Worm (Caenorhabditis elegans) whole organism, young adult: ENCODE results near the gene msi-1.

Source experiments
- B0336.3 ChIP-seq: fragments of 200-800 bp; sonication (Bioruptor generic); IDR thresholded peaks from 2 replicates; pipeline ENCODE4 v1.3.6; 2022; ENCODE audit warnings: missing genetic modification characterization, missing compliant biosample characterization
- F22D6.2 ChIP-seq: sonication (generic microtip); optimal IDR thresholded peaks from 2 replicates; lab custom pipeline; 2016; ENCODE audit warnings: mild to moderate bottlenecking, missing genetic modification characterization, missing compliant biosample characterization
- F23B12.7 ChIP-seq: sonication (generic microtip); optimal IDR thresholded peaks from 2 replicates; lab custom pipeline; 2017; ENCODE audit warnings: missing genetic modification characterization, mild to moderate bottlenecking, missing compliant biosample characterization, antibody characterized with exemption, moderate library complexity; ENCODE audit not compliant: insufficient read depth
- F49E8.2 ChIP-seq: sonication (generic microtip); optimal IDR thresholded peaks from 3 replicates; lab custom pipeline; 2017; ENCODE audit warnings: missing genetic modification characterization, mild to moderate bottlenecking, missing compliant biosample characterization, antibody characterized with exemption, moderate library complexity; ENCODE audit not compliant: insufficient read depth
- F55B11.4 ChIP-seq: sonication (generic microtip); optimal IDR thresholded peaks from 2 replicates; lab custom pipeline; 2016; ENCODE audit warnings: missing compliant biosample characterization, missing genetic modification characterization, borderline replicate concordance; ENCODE audit not compliant: insufficient read depth
- Y53F4B.3 ChIP-seq: fragments of 200-800 bp; sonication (Bioruptor generic); IDR thresholded peaks from 2 replicates; pipeline ENCODE4 v1.3.6; 2022; ENCODE audit warnings: missing genetic modification reagents, missing genetic modification characterization, missing compliant biosample characterization
- Y79H2A.3 ChIP-seq: fragments of 200-800 bp; sonication (Bioruptor generic); conservative IDR thresholded peaks from 2 replicates; pipeline ENCODE4 v1.3.6; 2022; ENCODE audit warnings: missing genetic modification reagents, missing genetic modification characterization, missing compliant biosample characterization
- athp-1 ChIP-seq: sonication (generic microtip); optimal IDR thresholded peaks from 2 replicates; lab custom pipeline; 2017; ENCODE audit warnings: mild to moderate bottlenecking, missing genetic modification characterization, missing compliant biosample characterization
- bed-2 ChIP-seq: fragments of 200-800 bp; sonication (Bioruptor generic); IDR thresholded peaks from 2 replicates; pipeline ENCODE4 v1.3.6; 2022; ENCODE audit warnings: missing genetic modification reagents, missing genetic modification characterization, missing compliant biosample characterization
- cebp-1 ChIP-seq, 2 experiments: fragments of 200-800 bp in 1 of 2; sonication (Bioruptor generic) in 1 of 2; sonication (generic microtip) in 1 of 2; IDR thresholded peaks in 1 of 2; optimal IDR thresholded peaks in 1 of 2; 2 replicates each; pipeline versions ENCODE4 v1.3.6 to Lab custom; 2017 to 2022; ENCODE audit warnings: missing compliant biosample characterization in 2 of 2, missing genetic modification characterization in 2 of 2, mild to moderate bottlenecking in 1 of 2, missing genetic modification reagents in 1 of 2, moderate library complexity in 1 of 2
- ceh-27 ChIP-seq: fragments of 200-800 bp; sonication (Bioruptor generic); optimal IDR thresholded peaks from 2 replicates; lab custom pipeline; 2018; ENCODE audit warnings: mild to moderate bottlenecking, missing genetic modification characterization, moderate library complexity, missing compliant biosample characterization
- ceh-91 ChIP-seq: fragments of 200-800 bp; sonication (Bioruptor generic); IDR thresholded peaks from 2 replicates; pipeline ENCODE4 v1.3.6; 2022; ENCODE audit warnings: missing genetic modification reagents, missing genetic modification characterization, missing compliant biosample characterization
- die-1 ChIP-seq: sonication (generic microtip); optimal IDR thresholded peaks from 2 replicates; lab custom pipeline; 2016; ENCODE audit warnings: missing genotype, mild to moderate bottlenecking, missing genetic modification characterization, missing compliant biosample characterization
- dpl-1 ChIP-seq: fragments of 150-350 bp; optimal IDR thresholded peaks from 2 replicates; lab custom pipeline; 2014; ENCODE audit warnings: missing biosample characterization, missing genetic modification reagents, missing genetic modification characterization
- ekl-4 ChIP-seq: fragments of 200-800 bp; sonication (Bioruptor generic); IDR thresholded peaks from 2 replicates; pipeline ENCODE4 v1.3.6; 2022; ENCODE audit warnings: missing genetic modification reagents, missing genetic modification characterization, missing compliant biosample characterization
- fkh-3 ChIP-seq: sonication (generic microtip); optimal IDR thresholded peaks from 2 replicates; lab custom pipeline; 2016; ENCODE audit warnings: mild to moderate bottlenecking, missing genetic modification characterization, missing compliant biosample characterization
- hmg-1.2 ChIP-seq: fragments of 200-800 bp; sonication (Bioruptor generic); IDR thresholded peaks from 2 replicates; pipeline ENCODE4 v1.3.6; 2022; ENCODE audit warnings: missing genetic modification reagents, missing genetic modification characterization, missing compliant biosample characterization
- lin-35 ChIP-seq, 3 experiments: fragments of 150-350 bp in 2 of 3; sonication (generic microtip) in 1 of 3; optimal IDR thresholded peaks; 2 replicates each; lab custom pipeline; 2014 to 2018; ENCODE audit warnings: missing biosample characterization in 3 of 3, missing genetic modification characterization in 3 of 3, missing genetic modification reagents in 3 of 3
- madf-8 ChIP-seq: fragments of 200-800 bp; sonication (Bioruptor generic); conservative IDR thresholded peaks from 2 replicates; pipeline ENCODE4 v1.3.6; 2022; ENCODE audit warnings: missing genetic modification reagents, missing genetic modification characterization, missing compliant biosample characterization
- mcd-1 ChIP-seq: fragments of 200-800 bp; sonication (Bioruptor generic); IDR thresholded peaks from 2 replicates; pipeline ENCODE4 v1.3.6; 2022; ENCODE audit warnings: missing genetic modification reagents, missing genetic modification characterization, missing compliant biosample characterization
- mes-4 ChIP-seq: sonication (generic microtip); optimal IDR thresholded peaks from 2 replicates; lab custom pipeline; 2016; ENCODE audit warnings: missing genotype, missing genetic modification characterization, missing compliant biosample characterization
- nfyb-1 ChIP-seq: fragments of 200-800 bp; sonication (Bioruptor generic); IDR thresholded peaks from 2 replicates; pipeline ENCODE4 v1.3.6; 2022; ENCODE audit warnings: missing genetic modification reagents, missing genetic modification characterization, missing compliant biosample characterization
- nhr-80 ChIP-seq: sonication (generic microtip); optimal IDR thresholded peaks from 2 replicates; lab custom pipeline; 2016; ENCODE audit warnings: missing genetic modification characterization, missing compliant biosample characterization
- repo-1 ChIP-seq: sonication (generic microtip); optimal IDR thresholded peaks from 2 replicates; lab custom pipeline; 2017; ENCODE audit warnings: mild to moderate bottlenecking, missing genetic modification characterization, missing compliant biosample characterization
- sea-2 ChIP-seq: fragments of 200-800 bp; sonication (Bioruptor generic); IDR thresholded peaks from 2 replicates; pipeline ENCODE4 v1.3.6; 2022; ENCODE audit warnings: missing genetic modification characterization, missing compliant biosample characterization
- snpc-4 ChIP-seq, 5 experiments: fragments of 150-350 bp in 1 of 5; sonication (generic microtip) in 4 of 5; optimal IDR thresholded peaks; 2 replicates each; lab custom pipeline; 2014 to 2018; ENCODE audit warnings: missing genetic modification characterization in 5 of 5, missing biosample characterization in 3 of 5, antibody characterized with exemption in 2 of 5, mild to moderate bottlenecking in 2 of 5, missing compliant biosample characterization in 2 of 5, missing genotype in 2 of 5, moderate library complexity in 2 of 5, missing genetic modification reagents in 1 of 5
- tbp1 ChIP-seq: fragments of 200-800 bp; sonication (Bioruptor generic); optimal IDR thresholded peaks from 2 replicates; lab custom pipeline; 2018; ENCODE audit warnings: mild to moderate bottlenecking, missing genetic modification characterization, missing compliant biosample characterization
- tbx-9 ChIP-seq: sonication (generic microtip); optimal IDR thresholded peaks from 2 replicates; lab custom pipeline; 2016; ENCODE audit warnings: borderline replicate concordance, missing genetic modification characterization, inconsistent platforms, missing compliant biosample characterization
- tlf-1 ChIP-seq: fragments of 200-800 bp; sonication (Bioruptor generic); optimal IDR thresholded peaks from 2 replicates; lab custom pipeline; 2018; ENCODE audit warnings: mild to moderate bottlenecking, missing genetic modification characterization, missing compliant biosample characterization
- unc-62 ChIP-seq: fragments of 150-350 bp; optimal IDR thresholded peaks from 2 replicates; lab custom pipeline; 2014; ENCODE audit warnings: missing biosample characterization, missing genetic modification reagents, missing genetic modification characterization
- ztf-25 ChIP-seq: fragments of 200-800 bp; sonication (Bioruptor generic); IDR thresholded peaks from 2 replicates; pipeline ENCODE4 v1.3.6; 2022; ENCODE audit warnings: missing genetic modification reagents, missing genetic modification characterization, missing compliant biosample characterization
- ztf-3 ChIP-seq: fragments of 200-800 bp; sonication (Bioruptor generic); optimal IDR thresholded peaks from 2 replicates; lab custom pipeline; 2018; ENCODE audit warnings: mild to moderate bottlenecking, missing genetic modification characterization, missing compliant biosample characterization

The msi-1 gene

DNA sequence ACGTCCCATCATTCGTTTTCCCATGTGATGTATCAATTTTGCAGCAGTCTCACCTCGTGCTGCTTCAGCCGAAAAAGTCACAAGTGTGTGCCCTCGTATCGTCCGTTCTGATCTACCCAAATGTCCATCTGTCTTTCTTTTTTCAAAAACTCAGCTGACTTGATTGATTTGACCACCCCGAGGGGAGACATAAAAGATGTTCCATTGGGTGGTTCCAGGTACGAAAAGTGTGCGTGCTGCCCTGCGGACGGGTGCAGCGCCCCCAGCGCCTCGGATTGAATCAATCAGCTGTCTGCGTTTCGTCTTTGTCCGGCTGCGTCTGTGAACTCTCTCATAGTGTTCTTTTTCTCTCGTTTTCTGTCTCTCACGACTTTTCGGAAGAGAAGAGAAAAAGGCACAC, 23.0 kb downstream of the msi-1 start (continued):
- TF ChIP-seq cebp-1 (GFP tag; IDR thresholded peaks at IDR 0.05; lab: Robert Waterston, UW) (peak; percentile 57; the same call in 1 of the 2 replicates), cebp-1 (tag; optimal IDR thresholded peaks at IDR 0.05; lab: Kevin White, UChicago) (peak; percentile 81), F49E8.2 (no peak), ceh-27 (GFP tag; lab: Kevin White, UChicago) (peak; percentile 38), ztf-3 (GFP tag; lab: Kevin White, UChicago) (no peak), hmg-1.2 (GFP tag; lab: Robert Waterston, UW) (peak; percentile 74; the same call in 1 of the 2 replicates), snpc-4 (GFP tag; optimal IDR thresholded peaks at IDR 0.05; lab: Kevin White, UChicago) (no peak), snpc-4 (tag; optimal IDR thresholded peaks at IDR 0.05; lab: Kevin White, UChicago) (peak in 1 of 4 experiments; percentile 20)

ce11 chrIII:3952058-3952457, 24.1 kb downstream of the msi-1 start:
- TF ChIP-seq F55B11.4 (tag; lab: Kevin White, UChicago) (no peak), nhr-80 (peak; percentile 52), ceh-91 (no peak)

DNA sequence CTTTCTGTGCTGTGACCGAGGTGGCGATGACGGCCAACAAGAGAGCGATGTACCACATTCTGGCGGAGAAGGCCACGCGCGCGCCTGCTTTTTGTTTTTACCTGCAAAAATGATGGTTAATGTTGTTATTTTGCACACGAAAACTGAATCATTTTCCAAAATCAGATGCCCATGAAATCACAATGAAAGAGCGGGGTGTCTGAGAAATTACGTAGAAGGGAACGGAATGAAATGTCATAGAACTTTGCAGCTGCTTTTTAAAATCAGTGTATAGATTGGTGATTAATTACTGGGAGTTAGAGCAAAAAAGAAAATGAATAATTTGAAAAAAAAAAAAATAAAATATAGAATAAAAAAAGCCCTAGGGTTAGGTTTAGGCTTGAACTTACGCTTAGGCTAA, 40.4 kb downstream of the msi-1 start, which contains the start of gene npl-10:
Gene npl-10 (minus strand): TSS at position 101 of the 400 bp plus-strand sequence.
- TF ChIP-seq ztf-25 (GFP tag; lab: Robert Waterston, UW) (no peak), repo-1 (tag; lab: Kevin White, UChicago) (no peak), madf-8 (GFP tag; lab: Robert Waterston, UW) (no peak), tbx-9 (tag; lab: Kevin White, UChicago) (no peak), tlf-1 (GFP tag; lab: Kevin White, UChicago) (no peak), athp-1 (tag; lab: Kevin White, UChicago) (no peak), unc-62 (GFP tag; lab: Kevin White, UChicago) (no peak), F55B11.4 (tag; lab: Kevin White, UChicago) (no peak), die-1 (tag; lab: Kevin White, UChicago) (no peak), F22D6.2 (no peak), Y53F4B.3 (GFP tag; lab: Robert Waterston, UW) (no peak), lin-35 (GFP tag; optimal IDR thresholded peaks at IDR 0.05; lab: Kevin White, UChicago) (no peak), F23B12.7 (tag; lab: Kevin White, UChicago) (no peak), sea-2 (no peak), ztf-3 (GFP tag; lab: Kevin White, UChicago) (no peak), bed-2 (GFP tag; lab: Robert Waterston, UW) (no peak), mcd-1 (GFP tag; lab: Robert Waterston, UW) (no peak), nfyb-1 (GFP tag; lab: Robert Waterston, UW) (no peak), tbp1 (GFP tag; lab: Kevin White, UChicago) (no peak), fkh-3 (tag; lab: Kevin White, UChicago) (no peak)

DNA sequence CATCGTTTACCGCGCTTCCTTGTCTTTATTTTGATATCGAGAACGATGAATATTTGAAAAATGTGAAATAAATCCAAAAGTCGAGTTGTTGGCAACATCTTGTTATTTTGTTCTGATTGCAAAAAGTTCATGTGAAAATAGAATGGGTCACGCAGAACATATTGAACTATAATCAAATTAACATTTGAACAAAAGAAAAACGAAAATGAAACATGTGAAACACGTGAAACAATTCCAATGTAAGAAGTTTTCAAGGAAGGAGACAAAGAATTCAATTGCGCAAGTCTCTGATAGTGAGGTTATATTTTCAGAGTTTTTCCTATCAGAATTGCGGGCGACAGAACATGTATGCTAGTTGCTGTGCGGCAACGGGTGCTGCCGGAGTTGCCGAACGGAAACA, 44.8 kb downstream of the msi-1 start, which contains the start of gene F37A8.2:
Gene F37A8.2 (minus strand): TSS at position 101 of the 400 bp plus-strand sequence.
- TF ChIP-seq F22D6.2 (no peak), Y79H2A.3 (GFP tag; lab: Robert Waterston, UW) (no peak), hmg-1.2 (GFP tag; lab: Robert Waterston, UW) (no peak), B0336.3 (GFP tag; lab: Robert Waterston, UW) (no peak), mes-4 (tag; lab: Kevin White, UChicago) (no peak), die-1 (tag; lab: Kevin White, UChicago) (no peak), dpl-1 (GFP tag; lab: Kevin White, UChicago) (no peak), ekl-4 (no peak)
